Fruit fly (Drosophila melanogaster) whole organism, prepupa: Measurements from ENCODE around the gene unc80.

ENCODE experiments used
- Blimp-1 ChIP-seq: fragments of 200-800 bp; sonication (Bioruptor generic); optimal IDR thresholded peaks from 3 replicates; lab custom pipeline; 2017; ENCODE audit warnings: missing biosample characterization, missing genetic modification characterization, mild to moderate bottlenecking, moderate library complexity, missing genetic modification reagents
- CG10631 ChIP-seq: fragments of 200-800 bp; sonication (Bioruptor generic); optimal IDR thresholded peaks from 2 replicates; lab custom pipeline; 2016; ENCODE audit warnings: missing biosample characterization, missing genetic modification characterization
- CG15336 ChIP-seq: fragments of 200-800 bp; sonication (Bioruptor generic); IDR thresholded peaks from 2 replicates; pipeline ENCODE4 v1.3.6; 2022; ENCODE audit warnings: missing biosample characterization, missing genetic modification characterization
- CG4318 ChIP-seq: fragments of 200-800 bp; sonication (Bioruptor generic); optimal IDR thresholded peaks from 3 replicates; lab custom pipeline; 2017; ENCODE audit warnings: missing biosample characterization, mild to moderate bottlenecking, missing genetic modification characterization
- CG6163 ChIP-seq: fragments of 200-800 bp; sonication (Bioruptor generic); IDR thresholded peaks from 3 replicates; pipeline ENCODE4 v1.3.6; 2022; ENCODE audit warnings: missing biosample characterization, missing genetic modification characterization
- Eip78C ChIP-seq: fragments of 200-800 bp; sonication (Bioruptor generic); peaks from one replicate; lab custom pipeline; 2016; ENCODE audit warnings: missing biosample characterization, missing genetic modification characterization
- Lpt ChIP-seq: fragments of 200-800 bp; sonication (Bioruptor generic); optimal IDR thresholded peaks from 3 replicates; lab custom pipeline; 2016; ENCODE audit warnings: missing biosample characterization, missing genetic modification characterization
- OdsH ChIP-seq: fragments of 200-800 bp; sonication (Bioruptor generic); optimal IDR thresholded peaks from 3 replicates; lab custom pipeline; 2016; ENCODE audit warnings: missing biosample characterization, missing genetic modification characterization
- net ChIP-seq: fragments of 200-800 bp; sonication (Bioruptor generic); optimal IDR thresholded peaks from 3 replicates; lab custom pipeline; 2016; ENCODE audit warnings: missing biosample characterization, missing genetic modification characterization

dm6 chr3R:27685539-27686012 is 23.3 kb downstream of the unc80 start, which contains the start of gene CG12880:
- TF ChIP-seq Eip78C (GFP tag; lab: Kevin White, UChicago), result peak; percentile 85
- 0 out of 3 replicates have a peak, but pooled peaks have one; percentile 10 for TF ChIP-seq CG6163 (GFP tag; lab: Robert Waterston, UW)
- TF ChIP-seq OdsH (GFP tag; lab: Kevin White, UChicago), result peak; percentile 35
- TF ChIP-seq CG4318, result no peak
- TF ChIP-seq net (GFP tag; lab: Kevin White, UChicago), result no peak
- TF ChIP-seq CG15336 (GFP tag; lab: Robert Waterston, UW), result no peak
- no peak for TF ChIP-seq Blimp-1 (GFP tag; lab: Kevin White, UChicago)
- TF ChIP-seq CG10631, result no peak
- TF ChIP-seq Lpt, result no peak
